Fruit fly (Drosophila melanogaster) whole organism: Measurements from ENCODE around the gene CG44954.

ENCODE experiments used
- CG8478 ChIP-seq: fragments of >200 bp; optimal IDR thresholded peaks from 2 replicates; lab custom pipeline; 2018; ENCODE audit warnings: inconsistent platforms
- Dll ChIP-seq: fragments of >200 bp; optimal IDR thresholded peaks from 2 replicates; lab custom pipeline; 2017
- pan ChIP-seq: fragments of >200 bp; optimal IDR thresholded peaks from 2 replicates; lab custom pipeline; 2017
- psq ChIP-seq: fragments of >200 bp; optimal IDR thresholded peaks from 2 replicates; lab custom pipeline; 2017

DNA sequence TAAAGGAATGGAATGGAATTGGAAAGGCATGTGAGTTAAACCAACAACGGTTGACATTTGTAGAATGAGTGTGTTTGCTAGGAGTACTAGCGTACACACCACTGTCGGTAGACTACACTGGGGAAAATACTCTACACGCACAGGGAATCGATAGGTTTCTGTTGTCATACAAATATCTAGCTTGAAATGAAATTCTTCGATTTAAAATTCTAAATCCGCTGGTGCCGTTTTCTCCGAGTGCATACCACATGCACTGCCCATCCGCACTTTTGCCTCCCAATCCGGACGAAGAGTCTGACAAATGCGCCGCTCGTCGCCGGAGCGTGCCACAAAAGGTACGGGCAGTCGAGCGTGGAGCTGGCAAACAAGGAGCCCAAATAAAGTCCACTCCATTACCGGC is 7.2 kb upstream of the CG44954 start, which contains the start of gene CG2267:
- TF ChIP-seq CG8478 (lab: Kevin White, UChicago) (no peak), Dll (lab: Kevin White, UChicago) (no peak), pan (lab: Kevin White, UChicago) (no peak), psq (no peak)
